Worm (Caenorhabditis elegans) whole organism, L3 larva: ENCODE measurements around the gene fbxb-15.

Experiments
- ZK546.5 ChIP-seq: sonication (generic microtip); optimal IDR thresholded peaks from 2 replicates; lab custom pipeline; 2017; ENCODE audit warnings: missing biosample characterization, missing genetic modification characterization
- aly-2 ChIP-seq: fragments of 150-350 bp; optimal IDR thresholded peaks from 2 replicates; lab custom pipeline; 2014; ENCODE audit warnings: missing biosample characterization, missing genetic modification characterization
- ceh-16 ChIP-seq: sonication (generic microtip); optimal IDR thresholded peaks from 2 replicates; lab custom pipeline; 2017; ENCODE audit warnings: missing biosample characterization, missing genetic modification characterization
- ceh-28 ChIP-seq: fragments of 150-350 bp; optimal IDR thresholded peaks from 2 replicates; lab custom pipeline; 2014; ENCODE audit warnings: missing biosample characterization, missing genetic modification reagents, missing genetic modification characterization
- ceh-9 ChIP-seq: sonication (generic microtip); optimal IDR thresholded peaks from 2 replicates; lab custom pipeline; 2018; ENCODE audit warnings: missing biosample characterization, missing genetic modification characterization
- daf-12 ChIP-seq: fragments of 150-350 bp; optimal IDR thresholded peaks from 2 replicates; lab custom pipeline; 2014; ENCODE audit warnings: missing biosample characterization, missing genetic modification reagents, missing genetic modification characterization
- egl-27 ChIP-seq: sonication (generic microtip); optimal IDR thresholded peaks from 4 replicates; lab custom pipeline; 2017; ENCODE audit warnings: missing biosample characterization, missing genetic modification reagents, missing genetic modification characterization
- elt-1 ChIP-seq: fragments of 150-350 bp; optimal IDR thresholded peaks from 2 replicates; lab custom pipeline; 2014; ENCODE audit warnings: missing biosample characterization, missing genetic modification characterization
- elt-2 ChIP-seq: sonication (generic microtip); optimal IDR thresholded peaks from 2 replicates; lab custom pipeline; 2016; ENCODE audit warnings: missing genetic modification reagents, mild to moderate bottlenecking, missing genetic modification characterization, missing compliant biosample characterization
- elt-3 ChIP-seq, 3 experiments: fragments of 150-350 bp in 1 of 3; sonication (generic microtip) in 2 of 3; optimal IDR thresholded peaks; 2 replicates in 2 of 3; 4 replicates in 1 of 3; lab custom pipeline; 2014 to 2017; ENCODE audit warnings: missing biosample characterization in 3 of 3, missing genetic modification characterization in 3 of 3
- fos-1 ChIP-seq: fragments of 150-350 bp; optimal IDR thresholded peaks from 2 replicates; lab custom pipeline; 2014; ENCODE audit warnings: missing biosample characterization, missing genetic modification characterization
- hmg-11 ChIP-seq: sonication (generic microtip); optimal IDR thresholded peaks from 2 replicates; lab custom pipeline; 2016; ENCODE audit warnings: missing genetic modification characterization, missing compliant biosample characterization
- lin-15B ChIP-seq: fragments of 150-350 bp; optimal IDR thresholded peaks from 2 replicates; lab custom pipeline; 2014; ENCODE audit warnings: missing biosample characterization, missing genetic modification characterization
- lin-39 ChIP-seq: fragments of 150-350 bp; optimal IDR thresholded peaks from 2 replicates; lab custom pipeline; 2018; ENCODE audit warnings: missing biosample characterization, missing genetic modification reagents, missing genetic modification characterization
- mdl-1 ChIP-seq: fragments of 150-350 bp; optimal IDR thresholded peaks from 2 replicates; lab custom pipeline; 2014; ENCODE audit warnings: missing biosample characterization, missing genetic modification characterization
- nfya-1 ChIP-seq: sonication (generic microtip); optimal IDR thresholded peaks from 2 replicates; lab custom pipeline; 2017; ENCODE audit warnings: missing genetic modification characterization, mild to moderate bottlenecking, missing compliant biosample characterization, antibody characterized with exemption, moderate library complexity; ENCODE audit not compliant: insufficient read depth
- nhr-12 ChIP-seq: fragments of 150-350 bp; optimal IDR thresholded peaks from 2 replicates; lab custom pipeline; 2014; ENCODE audit warnings: missing biosample characterization, missing genetic modification characterization
- nhr-237 ChIP-seq: fragments of 150-350 bp; optimal IDR thresholded peaks from 2 replicates; lab custom pipeline; 2014; ENCODE audit warnings: missing biosample characterization, missing genetic modification characterization
- nhr-28 ChIP-seq: fragments of 150-350 bp; optimal IDR thresholded peaks from 2 replicates; lab custom pipeline; 2014; ENCODE audit warnings: missing biosample characterization, missing genetic modification characterization
- nhr-43 ChIP-seq: sonication (generic microtip); optimal IDR thresholded peaks from 2 replicates; lab custom pipeline; 2016; ENCODE audit warnings: mild to moderate bottlenecking, missing genetic modification characterization, missing compliant biosample characterization; ENCODE audit not compliant: poor library complexity, severe bottlenecking
- nhr-76 ChIP-seq: fragments of 150-350 bp; sonication (generic microtip); optimal IDR thresholded peaks from 5 replicates; lab custom pipeline; 2014; ENCODE audit warnings: missing biosample characterization, missing genetic modification characterization
- nhr-77 ChIP-seq: fragments of 150-350 bp; optimal IDR thresholded peaks from 2 replicates; lab custom pipeline; 2014; ENCODE audit warnings: missing biosample characterization, missing genetic modification characterization
- pha-4 ChIP-seq: fragments of 150-350 bp; optimal IDR thresholded peaks from 2 replicates; lab custom pipeline; 2014; ENCODE audit warnings: missing biosample characterization, missing genetic modification reagents, missing genetic modification characterization
- pqm-1 ChIP-seq: fragments of 150-350 bp; optimal IDR thresholded peaks from 2 replicates; lab custom pipeline; 2017; ENCODE audit warnings: missing biosample characterization, missing genetic modification characterization, inconsistent platforms
- skn-1 ChIP-seq: fragments of 150-350 bp; optimal IDR thresholded peaks from 2 replicates; lab custom pipeline; 2014; ENCODE audit warnings: missing biosample characterization, missing genetic modification characterization
- snpc-4 ChIP-seq: fragments of 150-350 bp; optimal IDR thresholded peaks from 2 replicates; lab custom pipeline; 2014; ENCODE audit warnings: missing biosample characterization, missing genetic modification characterization
- tbx-2 ChIP-seq: sonication (generic microtip); optimal IDR thresholded peaks from 2 replicates; lab custom pipeline; 2016; ENCODE audit warnings: mild to moderate bottlenecking, missing genetic modification characterization, missing compliant biosample characterization
- unc-39 ChIP-seq: sonication (generic microtip); optimal IDR thresholded peaks from 4 replicates; lab custom pipeline; 2017; ENCODE audit warnings: missing biosample characterization, missing genetic modification characterization
- unc-62 ChIP-seq: fragments of 150-350 bp; sonication (generic microtip); optimal IDR thresholded peaks from 4 replicates; lab custom pipeline; 2014; ENCODE audit warnings: missing biosample characterization, missing genetic modification reagents, missing genetic modification characterization
- zag-1 ChIP-seq: fragments of 150-350 bp; optimal IDR thresholded peaks from 2 replicates; lab custom pipeline; 2014; ENCODE audit warnings: missing biosample characterization, missing genetic modification characterization
- ztf-11 ChIP-seq: fragments of 150-350 bp; optimal IDR thresholded peaks from 2 replicates; lab custom pipeline; 2014; ENCODE audit warnings: missing biosample characterization, missing genetic modification characterization
- ztf-4 ChIP-seq: fragments of 150-350 bp; optimal IDR thresholded peaks from 2 replicates; lab custom pipeline; 2014; ENCODE audit warnings: missing biosample characterization, missing genetic modification characterization

fbxb-15 gene

ce11 chrII:1607575-1607974 lies 45.7 kb downstream of the fbxb-15 start:
- no peak for TF ChIP-seq nhr-43 (tag; lab: Kevin White, UChicago)
- no peak for TF ChIP-seq skn-1 (tag; lab: Kevin White, UChicago)
- TF ChIP-seq elt-2 (tag; lab: Kevin White, UChicago), result peak; percentile 82
- TF ChIP-seq daf-12, result no peak
- TF ChIP-seq ceh-9 (tag; lab: Kevin White, UChicago), result no peak
- no peak for TF ChIP-seq nhr-76 (tag; lab: Kevin White, UChicago)
- TF ChIP-seq unc-62 (GFP tag; lab: Kevin White, UChicago), result no peak
- TF ChIP-seq unc-39 (tag; lab: Kevin White, UChicago), result no peak
- peak; percentile 19 for TF ChIP-seq pqm-1 (tag; lab: Kevin White, UChicago)
- no peak for TF ChIP-seq zag-1
- no peak for TF ChIP-seq tbx-2 (tag; lab: Kevin White, UChicago)
- peak; percentile 67 for TF ChIP-seq pha-4 (tag; lab: Kevin White, UChicago)
- no peak for TF ChIP-seq nhr-77
- TF ChIP-seq, all 47 proteins: peak for 3

DNA sequence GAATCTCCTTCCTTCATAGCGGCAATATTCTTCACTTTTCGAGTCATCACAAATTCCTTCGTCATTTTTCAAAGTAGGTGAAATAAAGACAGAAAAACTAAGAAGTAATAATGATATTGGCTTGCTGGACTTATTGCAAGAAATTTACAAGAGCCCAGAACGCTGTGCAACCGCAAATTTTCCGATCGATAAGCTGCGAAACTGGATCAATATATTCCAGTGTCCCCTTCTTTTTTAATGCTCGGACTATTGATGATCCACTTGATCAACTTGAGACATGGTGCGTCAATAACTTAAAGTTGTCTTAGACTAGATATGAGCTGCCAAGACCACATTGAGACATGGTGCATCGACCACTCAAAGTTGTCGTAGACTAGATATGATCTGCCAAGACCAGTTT lies 47.2 kb downstream of the fbxb-15 start, which contains the start of gene bath-33:
TSS of gene bath-33 (minus strand) at position 101 of the 400 bp plus-strand sequence.
- TF ChIP-seq ZK546.5 (tag; lab: Kevin White, UChicago), result no peak
- no peak for TF ChIP-seq hmg-11 (tag; lab: Kevin White, UChicago)
- TF ChIP-seq lin-15B (tag; lab: Kevin White, UChicago), result no peak
- TF ChIP-seq, all 47 proteins: peak for 0

DNA sequence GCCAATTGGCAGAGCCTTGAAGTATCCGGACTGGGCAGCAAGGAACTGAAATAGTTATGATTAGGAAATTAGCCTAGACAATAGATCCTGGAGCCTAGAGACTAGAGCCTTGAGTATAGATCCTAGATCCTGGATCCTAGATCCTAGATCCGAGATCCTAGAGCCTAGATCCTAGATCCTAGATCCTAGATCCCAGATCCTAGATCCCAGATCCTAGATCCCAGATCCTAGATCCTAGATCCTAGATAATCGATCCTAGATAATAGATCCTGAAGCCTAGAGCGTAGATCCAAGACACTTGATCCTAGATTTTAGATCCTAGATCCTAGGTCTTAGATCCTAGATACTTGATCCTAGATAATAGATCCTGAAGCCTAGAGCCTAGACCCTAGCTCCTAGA lies 48.3 kb downstream of the fbxb-15 start:
- TF ChIP-seq egl-27 (tag; lab: Kevin White, UChicago), result no peak
- no peak for TF ChIP-seq ztf-11
- no peak for TF ChIP-seq elt-3 (tag; optimal IDR thresholded peaks at IDR 0.05; lab: Kevin White, UChicago)
- no peak for TF ChIP-seq nhr-43 (tag; lab: Kevin White, UChicago)
- TF ChIP-seq ztf-4 (tag; lab: Kevin White, UChicago), result no peak
- TF ChIP-seq ZK546.5 (tag; lab: Kevin White, UChicago), result no peak
- no peak for TF ChIP-seq nhr-12
- TF ChIP-seq ceh-28 (tag; lab: Kevin White, UChicago), result no peak
- TF ChIP-seq nhr-237 (tag; lab: Kevin White, UChicago), result no peak
- TF ChIP-seq tbx-2 (tag; lab: Kevin White, UChicago), result no peak

- no peak for TF ChIP-seq mdl-1 (tag; lab: Kevin White, UChicago)
- TF ChIP-seq aly-2 (tag; lab: Kevin White, UChicago), result no peak
- no peak for TF ChIP-seq ZK546.5 (tag; lab: Kevin White, UChicago)
- no peak for TF ChIP-seq ceh-16 (tag; lab: Kevin White, UChicago)
- no peak for TF ChIP-seq nhr-43 (tag; lab: Kevin White, UChicago)
- TF ChIP-seq snpc-4 (tag; lab: Kevin White, UChicago), result no peak
- TF ChIP-seq ceh-9 (tag; lab: Kevin White, UChicago), result no peak
- no peak for TF ChIP-seq egl-27 (tag; lab: Kevin White, UChicago)
- no peak for TF ChIP-seq elt-3 (tag; optimal IDR thresholded peaks at IDR 0.05; lab: Kevin White, UChicago)
- TF ChIP-seq elt-1 (tag; lab: Kevin White, UChicago), result no peak
- no peak for TF ChIP-seq nhr-12
- TF ChIP-seq nhr-76 (tag; lab: Kevin White, UChicago), result no peak
- no peak for TF ChIP-seq nhr-28 (tag; lab: Kevin White, UChicago)
- no peak for TF ChIP-seq nfya-1 (tag; lab: Kevin White, UChicago)
- no peak for TF ChIP-seq fos-1 (tag; lab: Kevin White, UChicago)
- no peak for TF ChIP-seq lin-39 (tag; lab: Kevin White, UChicago)
- TF ChIP-seq ceh-28 (tag; lab: Kevin White, UChicago), result no peak
- TF ChIP-seq tbx-2 (tag; lab: Kevin White, UChicago), result no peak
Measured at ce11 chrII:1603049-1603448, 50.2 kb downstream of the fbxb-15 start.
